Fruit fly (Drosophila melanogaster) whole organism, wandering third instar larva: Measurements from ENCODE around the gene CG5805.

ENCODE experiments used
- Abd-B ChIP-seq: fragments of >200 bp; optimal IDR thresholded peaks from 2 replicates; lab custom pipeline; 2017; ENCODE audit warnings: missing biosample characterization, missing genetic modification characterization
- CG9705 ChIP-seq: fragments of 200-800 bp; sonication (Bioruptor generic); optimal IDR thresholded peaks from 2 replicates; lab custom pipeline; 2018; ENCODE audit warnings: missing biosample characterization, mild to moderate bottlenecking, missing genetic modification characterization
- CrebA ChIP-seq: fragments of 200-800 bp; sonication (Bioruptor generic); optimal IDR thresholded peaks from 2 replicates; lab custom pipeline; 2016; ENCODE audit warnings: missing biosample characterization, mild to moderate bottlenecking, missing genetic modification characterization, borderline replicate concordance
- Dfd ChIP-seq: fragments of >200 bp; optimal IDR thresholded peaks from 2 replicates; lab custom pipeline; 2017; ENCODE audit warnings: missing biosample characterization, missing genetic modification characterization
- Dif ChIP-seq: fragments of 200-275, 200-300 bp; sonication (Bioruptor generic); optimal IDR thresholded peaks from 2 replicates; lab custom pipeline; 2018; ENCODE audit warnings: missing biosample characterization, missing genetic modification characterization; ENCODE audit not compliant: partially characterized antibody
- GATAd ChIP-seq: sonication (Bioruptor generic); optimal IDR thresholded peaks from 2 replicates; lab custom pipeline; 2016; ENCODE audit warnings: missing biosample characterization, missing genetic modification characterization
- Hnf4 ChIP-seq: fragments of 200-800 bp; sonication (Bioruptor generic); optimal IDR thresholded peaks from 2 replicates; lab custom pipeline; 2016; ENCODE audit warnings: missing biosample characterization, mild to moderate bottlenecking, missing genetic modification characterization
- Myc ChIP-seq: fragments of >200 bp; optimal IDR thresholded peaks from 2 replicates; lab custom pipeline; 2017
- Sp1 ChIP-seq: fragments of 200-800 bp; sonication (Bioruptor generic); optimal IDR thresholded peaks from 3 replicates; lab custom pipeline; 2019; ENCODE audit warnings: missing biosample characterization, mild to moderate bottlenecking, missing genetic modification characterization, moderate library complexity
- Vsx2 ChIP-seq: fragments of 200-300, 225-300 bp; sonication (Bioruptor generic); optimal IDR thresholded peaks from 2 replicates; lab custom pipeline; 2018; ENCODE audit warnings: missing biosample characterization, missing genetic modification characterization; ENCODE audit not compliant: partially characterized antibody
- br ChIP-seq: fragments of 200-800 bp; sonication (Bioruptor generic); optimal IDR thresholded peaks from 2 replicates; lab custom pipeline; 2016; ENCODE audit warnings: missing biosample characterization, missing genetic modification characterization
- brk ChIP-seq: fragments of 200-800 bp; sonication (Bioruptor generic); optimal IDR thresholded peaks from 2 replicates; lab custom pipeline; 2016; ENCODE audit warnings: missing biosample characterization, mild to moderate bottlenecking, missing genetic modification characterization
- dl ChIP-seq, 2 experiments: fragments of 175-275, 200-275 bp in 1 of 2; fragments of 200-275 bp in 1 of 2; sonication (Bioruptor generic); optimal IDR thresholded peaks; lab custom pipeline; 2018; ENCODE audit warnings: mild to moderate bottlenecking in 2 of 2, missing biosample characterization in 2 of 2, missing genetic modification characterization in 2 of 2, moderate library complexity in 2 of 2; ENCODE audit not compliant: partially characterized antibody in 2 of 2, insufficient read depth in 1 of 2
- dsf ChIP-seq: sonication (Bioruptor generic); optimal IDR thresholded peaks from 2 replicates; lab custom pipeline; 2016; ENCODE audit warnings: missing biosample characterization, missing genetic modification characterization, borderline replicate concordance
- ey ChIP-seq: fragments of 200-800 bp; sonication (Bioruptor generic); optimal IDR thresholded peaks from 2 replicates; lab custom pipeline; 2016; ENCODE audit warnings: missing biosample characterization, missing genetic modification characterization
- foxo ChIP-seq, 2 experiments: fragments of 200-800 bp; sonication (Bioruptor generic); optimal IDR thresholded peaks; 2 replicates in 1 of 2; 3 replicates in 1 of 2; lab custom pipeline; 2016 to 2017; ENCODE audit warnings: missing biosample characterization in 2 of 2, missing genetic modification characterization in 2 of 2
- fru ChIP-seq: fragments of 200-800 bp; sonication (Bioruptor generic); optimal IDR thresholded peaks from 3 replicates; lab custom pipeline; 2016; ENCODE audit warnings: missing biosample characterization, mild to moderate bottlenecking, missing genetic modification characterization
- h ChIP-seq: fragments of 200-800 bp; sonication (Bioruptor generic); optimal IDR thresholded peaks from 3 replicates; lab custom pipeline; 2016; ENCODE audit warnings: missing biosample characterization, mild to moderate bottlenecking, missing genetic modification characterization
- jim ChIP-seq: fragments of 175-275, 200-325 bp; sonication (Bioruptor generic); optimal IDR thresholded peaks from 2 replicates; lab custom pipeline; 2016; ENCODE audit warnings: missing biosample characterization, mild to moderate bottlenecking, missing genetic modification characterization
- psq ChIP-seq: fragments of 200-800 bp; sonication (Bioruptor generic); optimal IDR thresholded peaks from 3 replicates; lab custom pipeline; 2017; ENCODE audit warnings: missing biosample characterization, mild to moderate bottlenecking, missing genetic modification characterization, moderate library complexity
- rgr ChIP-seq: fragments of 200-800 bp; sonication (Bioruptor generic); optimal IDR thresholded peaks from 3 replicates; lab custom pipeline; 2016; ENCODE audit warnings: missing biosample characterization, mild to moderate bottlenecking, missing genetic modification characterization
- sage ChIP-seq: fragments of 200-800 bp; sonication (Bioruptor generic); optimal IDR thresholded peaks from 2 replicates; lab custom pipeline; 2016; ENCODE audit warnings: missing biosample characterization, mild to moderate bottlenecking, missing genetic modification characterization
- tai ChIP-seq: sonication (Bioruptor generic); optimal IDR thresholded peaks from 2 replicates; lab custom pipeline; 2016; ENCODE audit warnings: missing biosample characterization, missing genetic modification characterization
- usp ChIP-seq: fragments of >200 bp; optimal IDR thresholded peaks from 2 replicates; lab custom pipeline; 2017; ENCODE audit warnings: missing biosample characterization, missing genetic modification characterization
- woc ChIP-seq: sonication (Bioruptor generic); optimal IDR thresholded peaks from 2 replicates; lab custom pipeline; 2016; ENCODE audit warnings: missing biosample characterization, mild to moderate bottlenecking, missing genetic modification characterization

CG5805 gene

dm6 chr3R:24807321-24807720 is 20.1 kb upstream of the CG5805 start, which contains the start of gene CG6980:
TSS of gene CG6980 (plus strand) at chr3R:24807621.
- no peak for TF ChIP-seq Abd-B
- no peak for TF ChIP-seq psq (GFP tag; lab: Kevin White, UChicago)
- TF ChIP-seq tai (GFP tag; lab: Kevin White, UChicago), result no peak
- no peak for TF ChIP-seq CG9705 (GFP tag; lab: Kevin White, UChicago)
- TF ChIP-seq foxo (GFP tag; optimal IDR thresholded peaks at IDR 0.05; lab: Kevin White, UChicago), result no peak
- no peak for TF ChIP-seq Sp1 (GFP tag; lab: Kevin White, UChicago)
- TF ChIP-seq br (GFP tag; lab: Kevin White, UChicago), result no peak
- TF ChIP-seq sage, result no peak
- no peak for TF ChIP-seq GATAd (GFP tag; lab: Kevin White, UChicago)
- TF ChIP-seq woc, result no peak
- TF ChIP-seq Myc (lab: Kevin White, UChicago), result no peak
- TF ChIP-seq Hnf4 (GFP tag; lab: Kevin White, UChicago), result no peak
- TF ChIP-seq Vsx2, result no peak
- TF ChIP-seq dsf (GFP tag; lab: Kevin White, UChicago), result no peak
- no peak for TF ChIP-seq CrebA (GFP tag; lab: Kevin White, UChicago)
- TF ChIP-seq fru (GFP tag; lab: Kevin White, UChicago), result no peak
- no peak for TF ChIP-seq Dfd

- TF ChIP-seq Myc (lab: Kevin White, UChicago) (peak; percentile 72), rgr (GFP tag; lab: Kevin White, UChicago) (no peak)
Measured at dm6 chr3R:24805048-24805447, 17.8 kb upstream of the CG5805 start, which contains the start of gene polybromo. TSS of gene polybromo (minus strand) at chr3R:24805259.

dm6 chr3R:24799503-24799902 is 12.3 kb upstream of the CG5805 start, which contains the start of gene Ude:
TSS of gene Ude (minus strand) at chr3R:24799668.
- TF ChIP-seq Dif (GFP tag; lab: Kevin White, UChicago) (peak; percentile 65), dl (GFP tag; optimal IDR thresholded peaks at IDR 0.05; lab: Kevin White, UChicago; ENCODE audit: insufficient read depth in 1 of 2, partially characterized antibody in 2 of 2) (peak in 1 of 2 experiments; percentile 44), ey (no peak), psq (GFP tag; lab: Kevin White, UChicago) (peak; percentile 11), Vsx2 (peak; percentile 59)

- TF ChIP-seq jim (GFP tag; lab: Kevin White, UChicago), result no peak
- no peak for TF ChIP-seq h (GFP tag; lab: Kevin White, UChicago)
- no peak for TF ChIP-seq Sp1 (GFP tag; lab: Kevin White, UChicago)
- no peak for TF ChIP-seq Dfd
- no peak for TF ChIP-seq Vsx2
- TF ChIP-seq dsf (GFP tag; lab: Kevin White, UChicago), result no peak
Measured at dm6 chr3R:24798595-24798994, 11.4 kb upstream of the CG5805 start.

- TF ChIP-seq tai (GFP tag; lab: Kevin White, UChicago) (no peak), woc (no peak), dl (GFP tag; optimal IDR thresholded peaks at IDR 0.05; lab: Kevin White, UChicago; ENCODE audit: insufficient read depth in 1 of 2, partially characterized antibody in 2 of 2) (no peak)
- TF ChIP-seq, all 38 proteins: peak for 0
Measured at dm6 chr3R:24790036-24790435, 2.8 kb upstream of the CG5805 start, which contains the start of gene CG13634. TSS of gene CG13634 (minus strand) at chr3R:24790136.

- no peak for TF ChIP-seq Dif (GFP tag; lab: Kevin White, UChicago)
- no peak for TF ChIP-seq br (GFP tag; lab: Kevin White, UChicago)
- TF ChIP-seq dl (GFP tag; optimal IDR thresholded peaks at IDR 0.05; lab: Kevin White, UChicago; ENCODE audit: insufficient read depth in 1 of 2, partially characterized antibody in 2 of 2), result no peak
- TF ChIP-seq Dfd, result no peak
- no peak for TF ChIP-seq usp (GFP tag; lab: Kevin White, UChicago)
- TF ChIP-seq brk (GFP tag; lab: Kevin White, UChicago), result no peak
- TF ChIP-seq Abd-B, result no peak
- TF ChIP-seq CrebA (GFP tag; lab: Kevin White, UChicago), result no peak
- no peak for TF ChIP-seq fru (GFP tag; lab: Kevin White, UChicago)
- TF ChIP-seq jim (GFP tag; lab: Kevin White, UChicago), result no peak
Measured at dm6 chr3R:24787734-24788133, 513 bp upstream of the CG5805 start, which contains the start of gene Ets96B. TSS of gene Ets96B (plus strand) at chr3R:24788054.
